Worm (Caenorhabditis elegans): ENCODE data around the gene nhr-43.

- TF ChIP-seq ces-1 (GFP tag; optimal IDR thresholded peaks at IDR 0.05) (no peak), zip-8 (tag; optimal IDR thresholded peaks at IDR 0.05) (no peak), nhr-76 (tag; optimal IDR thresholded peaks at IDR 0.05) (no peak), sem-2 (GFP tag; optimal IDR thresholded peaks at IDR 0.05) (no peak), bed-3 (GFP tag; optimal IDR thresholded peaks at IDR 0.05) (no peak), nhr-12 (tag; optimal IDR thresholded peaks at IDR 0.05) (no peak), lsy-2 (tag; optimal IDR thresholded peaks at IDR 0.05) (no peak), mep-1 (tag; optimal IDR thresholded peaks at IDR 0.05) (no peak)
These were observed 24.7 kb downstream of the nhr-43 start for ce11 chrIV:11924092-11924491.
